Fruit fly (Drosophila melanogaster) whole organism, pupa: Measurements from ENCODE around the gene Bcat.

ENCODE experiments used
- CG10348 ChIP-seq: fragments of 200-800 bp; sonication (Bioruptor generic); IDR thresholded peaks from 2 replicates; pipeline ENCODE4 v1.3.6; 2022; ENCODE audit warnings: missing biosample characterization, missing genetic modification characterization
- CG14655 ChIP-seq: fragments of 200-800 bp; sonication (Bioruptor generic); optimal IDR thresholded peaks from 3 replicates; lab custom pipeline; 2017; ENCODE audit warnings: mild to moderate bottlenecking, missing biosample characterization, missing genetic modification reagents, missing genetic modification characterization
- CG15710 ChIP-seq: fragments of 200-800 bp; sonication (Bioruptor generic); optimal IDR thresholded peaks from 2 replicates; lab custom pipeline; 2018; ENCODE audit warnings: missing biosample characterization, mild to moderate bottlenecking, missing genetic modification characterization, moderate library complexity
- CG17806 ChIP-seq: fragments of 200-800 bp; sonication (Bioruptor generic); optimal IDR thresholded peaks from 2 replicates; lab custom pipeline; 2018; ENCODE audit warnings: missing biosample characterization, mild to moderate bottlenecking, missing genetic modification characterization, moderate library complexity
- CG32121 ChIP-seq: fragments of 200-800 bp; sonication (Bioruptor generic); IDR thresholded peaks from 2 replicates; pipeline ENCODE4 v1.3.6; 2022; ENCODE audit warnings: missing biosample characterization, missing genetic modification characterization
- CG34367 ChIP-seq: fragments of 200-800 bp; sonication (Bioruptor generic); optimal IDR thresholded peaks from 2 replicates; lab custom pipeline; 2018; ENCODE audit warnings: missing biosample characterization, mild to moderate bottlenecking, missing genetic modification characterization
- CG9948 ChIP-seq: fragments of 200-800 bp; sonication (Bioruptor generic); optimal IDR thresholded peaks from 2 replicates; lab custom pipeline; 2018; ENCODE audit warnings: missing biosample characterization, mild to moderate bottlenecking, missing genetic modification characterization, moderate library complexity
- D1 ChIP-seq: fragments of 200-800 bp; sonication (Bioruptor generic); optimal IDR thresholded peaks from 2 replicates; lab custom pipeline; 2018; ENCODE audit warnings: missing biosample characterization, mild to moderate bottlenecking, missing genetic modification characterization, moderate library complexity
- rn ChIP-seq: fragments of 200-800 bp; sonication (Bioruptor generic); IDR thresholded peaks from 2 replicates; pipeline ENCODE4 v1.3.6; 2022; ENCODE audit warnings: missing biosample characterization, missing genetic modification characterization

DNA sequence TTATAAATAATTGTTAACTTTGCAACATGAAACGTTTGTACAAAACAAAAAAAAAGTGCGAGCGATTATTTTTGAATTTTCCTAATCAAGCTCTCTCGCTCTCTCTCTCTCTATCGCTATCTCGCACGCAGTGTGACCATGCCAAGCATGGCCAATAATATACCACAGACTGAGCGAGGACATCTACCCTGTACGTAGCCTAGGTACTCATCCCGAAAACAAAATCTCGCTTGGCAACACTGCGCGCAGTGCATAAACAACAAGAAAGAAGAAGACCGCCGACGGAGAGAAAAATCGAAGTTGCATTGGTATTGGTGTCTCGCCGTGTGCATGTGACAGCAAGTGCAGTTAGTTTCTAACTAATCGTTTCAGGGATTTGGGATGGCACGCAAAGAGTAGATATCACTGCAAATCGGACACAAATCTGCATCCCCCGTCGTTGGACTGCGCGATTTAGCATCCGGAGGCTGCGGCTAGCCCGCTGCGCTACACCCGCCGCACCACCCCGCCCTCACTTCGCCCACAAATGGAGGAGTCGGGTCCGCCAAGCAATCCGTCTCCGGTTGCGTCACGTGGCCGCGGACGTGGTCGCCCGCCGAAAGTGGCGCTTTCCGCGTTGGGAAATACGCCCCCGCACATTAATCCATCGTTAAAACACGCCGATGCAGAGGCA lies 16.4 kb downstream of the Bcat start, which contains the start of the genes CG1998 and Set2:
- TF ChIP-seq CG9948 (tag; lab: Kevin White, UChicago) = no peak
- no peak for TF ChIP-seq CG32121 (GFP tag; lab: Robert Waterston, UW)
- no peak for TF ChIP-seq CG15710 (tag; lab: Kevin White, UChicago)
- TF ChIP-seq CG34367 = no peak
- no peak for TF ChIP-seq CG17806 (tag; lab: Kevin White, UChicago)
- no peak for TF ChIP-seq CG14655 (GFP tag; lab: Kevin White, UChicago)
- no peak for TF ChIP-seq CG10348 (GFP tag; lab: Robert Waterston, UW)
- no peak for TF ChIP-seq D1
- TF ChIP-seq rn = no peak
